Fruit fly (Drosophila melanogaster) whole organism, embryonic: ENCODE measurements around the gene Dus3.

Source experiments
- Asciz ChIP-seq: fragments of 200-800 bp; sonication (Bioruptor generic); optimal IDR thresholded peaks from 2 replicates; lab custom pipeline; 2017; ENCODE audit warnings: missing biosample characterization, mild to moderate bottlenecking, missing genetic modification characterization, missing genetic modification reagents
- CG10366 ChIP-seq: fragments of 200-800 bp; sonication (Bioruptor generic); IDR thresholded peaks from 2 replicates; pipeline ENCODE4 v1.3.6; 2022; ENCODE audit warnings: missing biosample characterization, missing genetic modification characterization
- CG10565 ChIP-seq: fragments of 200-800 bp; sonication (Bioruptor generic); optimal IDR thresholded peaks from 3 replicates; lab custom pipeline; 2016; ENCODE audit warnings: missing biosample characterization, mild to moderate bottlenecking, missing genetic modification characterization
- CG11456 ChIP-seq: fragments of 200-800 bp; sonication (Bioruptor generic); IDR thresholded peaks from 3 replicates; pipeline ENCODE4 v1.3.6; 2022; ENCODE audit warnings: missing biosample characterization, missing genetic modification characterization
- CG11695 ChIP-seq: fragments of 200-800 bp; sonication (Bioruptor generic); IDR thresholded peaks from 3 replicates; pipeline ENCODE4 v1.3.6; 2022; ENCODE audit warnings: missing biosample characterization, missing genetic modification characterization
- CG12744 ChIP-seq: fragments of 200-800 bp; sonication (Bioruptor generic); optimal IDR thresholded peaks from 2 replicates; lab custom pipeline; 2016; ENCODE audit warnings: missing biosample characterization, missing genetic modification characterization
- CG13894 ChIP-seq: fragments of 200-800 bp; sonication (Bioruptor generic); optimal IDR thresholded peaks from 3 replicates; lab custom pipeline; 2018; ENCODE audit warnings: missing biosample characterization, mild to moderate bottlenecking, missing genetic modification characterization, moderate library complexity
- CG14441 ChIP-seq: fragments of 200-800 bp; sonication (Bioruptor generic); IDR thresholded peaks from 2 replicates; pipeline ENCODE4 v1.3.6; 2022; ENCODE audit warnings: missing biosample characterization, missing genetic modification characterization
- CG16815 ChIP-seq: fragments of 200-800 bp; sonication (Bioruptor generic); optimal IDR thresholded peaks from 3 replicates; lab custom pipeline; 2017; ENCODE audit warnings: missing biosample characterization, mild to moderate bottlenecking, missing genetic modification characterization
- CG16863 ChIP-seq: fragments of 200-800 bp; sonication (Bioruptor generic); optimal IDR thresholded peaks from 3 replicates; lab custom pipeline; 2016; ENCODE audit warnings: missing biosample characterization, missing genetic modification characterization
- CG1792 ChIP-seq: fragments of 200-800 bp; sonication (Bioruptor generic); optimal IDR thresholded peaks from 2 replicates; lab custom pipeline; 2016; ENCODE audit warnings: missing biosample characterization, missing genetic modification characterization
- CG31224 ChIP-seq: fragments of 200-800 bp; sonication (Bioruptor generic); IDR thresholded peaks from 2 replicates; pipeline ENCODE4 v1.3.6; 2022; ENCODE audit warnings: missing biosample characterization, missing genetic modification characterization
- CG3407 ChIP-seq: fragments of 200-800 bp; sonication (Bioruptor generic); optimal IDR thresholded peaks from 2 replicates; lab custom pipeline; 2018; ENCODE audit warnings: missing biosample characterization, mild to moderate bottlenecking, missing genetic modification characterization
- CG4404 ChIP-seq: fragments of 200-800 bp; sonication (Bioruptor generic); IDR thresholded peaks from 2 replicates; pipeline ENCODE4 v1.3.6; 2022; ENCODE audit warnings: missing biosample characterization, missing genetic modification characterization
- CG4424 ChIP-seq: fragments of 200-800 bp; sonication (Bioruptor generic); optimal IDR thresholded peaks from 3 replicates; lab custom pipeline; 2016; ENCODE audit warnings: missing biosample characterization, missing genetic modification characterization
- CG6791 ChIP-seq: fragments of 200-800 bp; sonication (Bioruptor generic); IDR thresholded peaks from 3 replicates; pipeline ENCODE4 v1.3.6; 2022; ENCODE audit warnings: missing biosample characterization, missing genetic modification characterization; ENCODE audit not compliant: partially characterized antibody
- CG8281 ChIP-seq: fragments of 200-800 bp; sonication (Bioruptor generic); optimal IDR thresholded peaks from 2 replicates; lab custom pipeline; 2018; ENCODE audit warnings: missing biosample characterization, mild to moderate bottlenecking, missing genetic modification characterization, moderate library complexity
- CG9876 ChIP-seq: fragments of 200-800 bp; sonication (Bioruptor generic); optimal IDR thresholded peaks from 2 replicates; lab custom pipeline; 2016; ENCODE audit warnings: missing biosample characterization, missing genetic modification characterization
- CG9932 ChIP-seq: fragments of 200-800 bp; sonication (Bioruptor generic); IDR thresholded peaks from 2 replicates; pipeline ENCODE4 v1.3.6; 2022; ENCODE audit warnings: missing biosample characterization, missing genetic modification characterization
- D ChIP-seq, 2 experiments: fragments of 200-800 bp in 1 of 2; fragments of >200 bp in 1 of 2; sonication (Bioruptor generic) in 1 of 2; optimal IDR thresholded peaks; 2 replicates in 1 of 2; 3 replicates in 1 of 2; lab custom pipeline; 2017; ENCODE audit warnings: mild to moderate bottlenecking in 1 of 2, missing biosample characterization in 1 of 2, missing genetic modification characterization in 1 of 2, missing genetic modification reagents in 1 of 2
- Dfd ChIP-seq, 2 experiments: fragments of >200 bp; optimal IDR thresholded peaks; 2 replicates each; lab custom pipeline; 2017; ENCODE audit warnings: missing biosample characterization in 2 of 2, missing genetic modification characterization in 2 of 2
- Hmx ChIP-seq: fragments of 200-800 bp; sonication (Bioruptor generic); optimal IDR thresholded peaks from 2 replicates; lab custom pipeline; 2016; ENCODE audit warnings: missing biosample characterization, missing genetic modification characterization
- Lpt ChIP-seq: fragments of >200 bp; optimal IDR thresholded peaks from 2 replicates; lab custom pipeline; 2018; ENCODE audit warnings: missing biosample characterization, missing genetic modification characterization
- MTF-1 ChIP-seq: fragments of 200-800 bp; sonication (Bioruptor generic); optimal IDR thresholded peaks from 2 replicates; lab custom pipeline; 2018; ENCODE audit warnings: missing biosample characterization, mild to moderate bottlenecking, missing genetic modification characterization, borderline replicate concordance
- Mad ChIP-seq: fragments of 200-800 bp; sonication (Bioruptor generic); optimal IDR thresholded peaks from 2 replicates; lab custom pipeline; 2016; ENCODE audit warnings: missing biosample characterization, missing genetic modification characterization
- Scr ChIP-seq: fragments of 200-800 bp; sonication (Bioruptor generic); IDR thresholded peaks from 2 replicates; pipeline ENCODE4 v1.3.6; 2022; ENCODE audit warnings: missing biosample characterization, missing genetic modification characterization; ENCODE audit not compliant: partially characterized antibody
- Side ChIP-seq: fragments of 200-800 bp; sonication (Bioruptor generic); optimal IDR thresholded peaks from 2 replicates; lab custom pipeline; 2016; ENCODE audit warnings: missing biosample characterization, missing genetic modification characterization
- Sry-β ChIP-seq: fragments of 200-800 bp; sonication (Bioruptor generic); optimal IDR thresholded peaks from 2 replicates; lab custom pipeline; 2018; ENCODE audit warnings: missing biosample characterization, mild to moderate bottlenecking, missing genetic modification characterization, moderate library complexity
- TFAM ChIP-seq: fragments of 200-800 bp; sonication (Bioruptor generic); optimal IDR thresholded peaks from 2 replicates; lab custom pipeline; 2017; ENCODE audit warnings: missing biosample characterization, missing genetic modification characterization, inconsistent platforms
- abd-A ChIP-seq: fragments of 200-800 bp; sonication (Bioruptor generic); optimal IDR thresholded peaks from 3 replicates; lab custom pipeline; 2019; ENCODE audit warnings: missing biosample characterization, mild to moderate bottlenecking, missing genetic modification characterization, moderate library complexity
- ash1 ChIP-seq: fragments of 200-800 bp; sonication (Bioruptor generic); optimal IDR thresholded peaks from 2 replicates; lab custom pipeline; 2018; ENCODE audit warnings: missing biosample characterization, mild to moderate bottlenecking, missing genetic modification characterization
- bbx ChIP-seq: fragments of 200-800 bp; sonication (Bioruptor generic); IDR thresholded peaks from 2 replicates; pipeline ENCODE4 v1.3.6; 2022; ENCODE audit warnings: missing biosample characterization, missing genetic modification characterization; ENCODE audit not compliant: partially characterized antibody
- caup ChIP-seq: fragments of 200-800 bp; sonication (Bioruptor generic); optimal IDR thresholded peaks from 3 replicates; lab custom pipeline; 2017; ENCODE audit warnings: missing biosample characterization, mild to moderate bottlenecking, missing genetic modification characterization, moderate library complexity; ENCODE audit not compliant: severe bottlenecking
- crp ChIP-seq, 2 experiments: fragments of 200-800 bp; sonication (Bioruptor generic); optimal IDR thresholded peaks; 2 replicates in 1 of 2; 3 replicates in 1 of 2; lab custom pipeline; 2017; ENCODE audit warnings: missing biosample characterization in 2 of 2, missing genetic modification characterization in 2 of 2, mild to moderate bottlenecking in 1 of 2, moderate library complexity in 1 of 2
- emc ChIP-seq: fragments of 200-800 bp; sonication (Bioruptor generic); optimal IDR thresholded peaks from 2 replicates; lab custom pipeline; 2016; ENCODE audit warnings: missing biosample characterization, missing genetic modification characterization
- ewg ChIP-seq: fragments of 200-800 bp; sonication (Bioruptor generic); optimal IDR thresholded peaks from 3 replicates; lab custom pipeline; 2017; ENCODE audit warnings: mild to moderate bottlenecking, missing biosample characterization, missing genetic modification reagents, missing genetic modification characterization
- fu2 ChIP-seq: fragments of 200-800 bp; sonication (Bioruptor generic); optimal IDR thresholded peaks from 2 replicates; lab custom pipeline; 2016; ENCODE audit warnings: missing biosample characterization, missing genetic modification characterization
- grau ChIP-seq: fragments of 200-800 bp; optimal IDR thresholded peaks from 3 replicates; lab custom pipeline; 2019; ENCODE audit warnings: missing biosample characterization, mild to moderate bottlenecking, missing genetic modification characterization, moderate library complexity
- jumu ChIP-seq: fragments of 200-800 bp; sonication (Bioruptor generic); optimal IDR thresholded peaks from 3 replicates; lab custom pipeline; 2016; ENCODE audit warnings: missing biosample characterization, missing genetic modification characterization
- onecut ChIP-seq: fragments of 200-800 bp; sonication (Bioruptor generic); IDR thresholded peaks from 2 replicates; pipeline ENCODE4 v1.3.6; 2022; ENCODE audit warnings: missing biosample characterization, missing genetic modification characterization
- phol ChIP-seq: fragments of 200-800 bp; sonication (Bioruptor generic); optimal IDR thresholded peaks from 3 replicates; lab custom pipeline; 2018; ENCODE audit warnings: missing biosample characterization, mild to moderate bottlenecking, missing genetic modification characterization, moderate library complexity
- pnt ChIP-seq: fragments of 200-800 bp; sonication (Bioruptor generic); optimal IDR thresholded peaks from 3 replicates; lab custom pipeline; 2016; ENCODE audit warnings: missing biosample characterization, missing genetic modification characterization
- pum ChIP-seq: fragments of 200-800 bp; sonication (Bioruptor generic); optimal IDR thresholded peaks from 2 replicates; lab custom pipeline; 2016; ENCODE audit warnings: missing biosample characterization, missing genetic modification characterization
- sna ChIP-seq: fragments of 200-800 bp; sonication (Bioruptor generic); IDR thresholded peaks from 2 replicates; pipeline ENCODE4 v1.3.6; 2022; ENCODE audit warnings: missing biosample characterization, missing genetic modification characterization; ENCODE audit not compliant: partially characterized antibody
- ssp ChIP-seq: fragments of 200-800 bp; sonication (Bioruptor generic); IDR thresholded peaks from 2 replicates; pipeline ENCODE4 v1.3.6; 2022; ENCODE audit warnings: missing biosample characterization, missing genetic modification characterization
- unc-4 ChIP-seq: fragments of 200-800 bp; sonication (Bioruptor generic); IDR thresholded peaks from 2 replicates; pipeline ENCODE4 v1.3.6; 2022; ENCODE audit warnings: missing biosample characterization, missing genetic modification characterization; ENCODE audit not compliant: partially characterized antibody
- usp ChIP-seq: fragments of >200 bp; optimal IDR thresholded peaks from 2 replicates; lab custom pipeline; 2017; ENCODE audit warnings: missing biosample characterization, missing genetic modification characterization
- zf30C ChIP-seq: fragments of 200-800 bp; sonication (Bioruptor generic); optimal IDR thresholded peaks from 3 replicates; lab custom pipeline; 2018; ENCODE audit warnings: missing biosample characterization, mild to moderate bottlenecking, missing genetic modification characterization

The Dus3 gene

dm6 chr2L:19795320-19796110, 36.8 kb downstream of the Dus3 start (continued):
- no peak for TF ChIP-seq CG16863
- TF ChIP-seq CG10565 (GFP tag; lab: Kevin White, UChicago), result no peak
- TF ChIP-seq pnt (GFP tag; lab: Kevin White, UChicago), result peak; percentile 47
- TF ChIP-seq onecut (GFP tag; lab: Robert Waterston, UW), result 0 out of 2 replicates have a peak, but pooled peaks have one; percentile 51
- no peak for TF ChIP-seq usp
- no peak for TF ChIP-seq zf30C
- peak; percentile 45 for TF ChIP-seq CG4424 (GFP tag; lab: Kevin White, UChicago)
- TF ChIP-seq crp (GFP tag; optimal IDR thresholded peaks at IDR 0.05; lab: Kevin White, UChicago), result peak in 1 of 2 experiments; percentile 67
- TF ChIP-seq Side, result peak; percentile 36
- peak; percentile 28 for TF ChIP-seq jumu (GFP tag; lab: Kevin White, UChicago)
- TF ChIP-seq CG8281, result peak; percentile 74
- TF ChIP-seq Hmx (GFP tag; lab: Kevin White, UChicago), result peak; percentile 36
- peak; percentile 60; the same call in 1 of the 3 replicates for TF ChIP-seq CG11456 (GFP tag; lab: Robert Waterston, UW)
- no peak for TF ChIP-seq CG9876 (GFP tag; lab: Kevin White, UChicago)
- no peak for TF ChIP-seq CG16815 (GFP tag; lab: Kevin White, UChicago)
- no peak; the same call in 2 of the 3 replicates for TF ChIP-seq CG11695 (GFP tag; lab: Robert Waterston, UW)
- TF ChIP-seq CG13894 (tag; lab: Kevin White, UChicago), result no peak
- no peak for TF ChIP-seq caup (GFP tag; lab: Kevin White, UChicago)
- TF ChIP-seq bbx (GFP tag; lab: Robert Waterston, UW), result peak; percentile 81
- TF ChIP-seq Sry-β (GFP tag; lab: Kevin White, UChicago), result no peak
- peak; percentile 11 for TF ChIP-seq CG3407 (GFP tag; lab: Kevin White, UChicago)
- peak; percentile 39; the same call in 1 of the 2 replicates for TF ChIP-seq CG10366 (GFP tag; lab: Robert Waterston, UW)
- peak; percentile 47 for TF ChIP-seq fu2 (GFP tag; lab: Kevin White, UChicago)
- peak; percentile 74; the same call in 1 of the 2 replicates for TF ChIP-seq sna (GFP tag; lab: Robert Waterston, UW)
- peak; percentile 75 for TF ChIP-seq CG9932 (GFP tag; lab: Robert Waterston, UW)
- TF ChIP-seq MTF-1 (GFP tag; lab: Kevin White, UChicago), result no peak
- TF ChIP-seq CG1792, result peak; percentile 16
- TF ChIP-seq CG12744 (GFP tag; lab: Kevin White, UChicago), result no peak
- TF ChIP-seq ash1 (GFP tag; lab: Kevin White, UChicago), result no peak
- peak; percentile 72 for TF ChIP-seq CG6791
- peak; percentile 54 for TF ChIP-seq phol (tag; lab: Kevin White, UChicago)
- peak; percentile 59 for TF ChIP-seq Mad (GFP tag; lab: Kevin White, UChicago)
- TF ChIP-seq grau (tag; lab: Kevin White, UChicago), result peak; percentile 45
- TF ChIP-seq pum (GFP tag; lab: Kevin White, UChicago), result peak; percentile 44
- peak; percentile 78 for TF ChIP-seq unc-4 (GFP tag; lab: Robert Waterston, UW)
- peak; percentile 92 for TF ChIP-seq ewg (GFP tag; lab: Kevin White, UChicago)
- TF ChIP-seq CG4404, result 0 out of 2 replicates have a peak, but pooled peaks have one; percentile 17
- no peak for TF ChIP-seq emc (GFP tag; lab: Kevin White, UChicago)
- TF ChIP-seq D (optimal IDR thresholded peaks at IDR 0.05; lab: Kevin White, UChicago), result no peak
- peak; percentile 27 for TF ChIP-seq D (GFP tag; optimal IDR thresholded peaks at IDR 0.05; lab: Kevin White, UChicago)
- no peak for TF ChIP-seq Dfd (GFP tag; optimal IDR thresholded peaks at IDR 0.05; lab: Kevin White, UChicago)
- no peak for TF ChIP-seq CG31224
- TF ChIP-seq ssp, result no peak
- TF ChIP-seq abd-A (tag; lab: Kevin White, UChicago), result no peak
- no peak for TF ChIP-seq Asciz (GFP tag; lab: Kevin White, UChicago)
- 0 out of 2 replicates have a peak, but pooled peaks have one; percentile 21 for TF ChIP-seq CG14441 (GFP tag; lab: Robert Waterston, UW)
- TF ChIP-seq TFAM (GFP tag; lab: Kevin White, UChicago), result no peak
- peak; percentile 87 for TF ChIP-seq Scr (GFP tag; lab: Robert Waterston, UW)
- TF ChIP-seq Lpt (GFP tag; lab: Kevin White, UChicago), result no peak
